Fruit fly (Drosophila melanogaster): Measurements from ENCODE around the gene CG42779.

CG42779 gene

dm6 chr3R:17079859-17080255, 41.5 kb upstream of the CG42779 start, which contains the start of the genes Keap1 and kuk (continued):
- TF ChIP-seq CG11456 (GFP tag; IDR thresholded peaks at IDR 0.05) (0 out of 3 replicates have a peak, but pooled peaks have one; percentile 66), CG9215 (GFP tag; IDR thresholded peaks at IDR 0.05) (peak; percentile 43), zfh2 (GFP tag; optimal IDR thresholded peaks at IDR 0.05) (peak; percentile 56), CG14860 (GFP tag; IDR thresholded peaks at IDR 0.05; ENCODE audit: partially characterized antibody) (peak; percentile 68), CG10565 (GFP tag; optimal IDR thresholded peaks at IDR 0.05) (no peak), CG12155 (GFP tag; optimal IDR thresholded peaks at IDR 0.05) (peak; percentile 58), CG13123 (GFP tag; optimal IDR thresholded peaks at IDR 0.05) (peak; percentile 66), Poxn (GFP tag; IDR thresholded peaks at IDR 0.05) (no peak), Hr39 (optimal IDR thresholded peaks at IDR 0.05) (no peak), Ets65A (GFP tag) (peak; percentile 96), CG15269 (tag; optimal IDR thresholded peaks at IDR 0.05) (peak; percentile 29), CG6689 (GFP tag; IDR thresholded peaks at IDR 0.05) (no peak), ken (GFP tag; IDR thresholded peaks at IDR 0.05) (peak; percentile 80), gce (GFP tag; IDR thresholded peaks at IDR 0.05) (no peak), CG6791 (GFP tag; IDR thresholded peaks at IDR 0.05; ENCODE audit: partially characterized antibody) (peak; percentile 75), Oli (tag; optimal IDR thresholded peaks at IDR 0.05) (peak; percentile 3), CG12744 (GFP tag; optimal IDR thresholded peaks at IDR 0.05) (peak; percentile 49), CG2875 (GFP tag; optimal IDR thresholded peaks at IDR 0.05) (peak; percentile 12), CG6854 (GFP tag; optimal IDR thresholded peaks at IDR 0.05) (no peak), dm (GFP tag; optimal IDR thresholded peaks at IDR 0.05) (peak; percentile 86), ERR (GFP tag; optimal IDR thresholded peaks at IDR 0.05) (peak; percentile 12), Dbx (GFP tag; IDR thresholded peaks at IDR 0.05) (peak; percentile 73), sd (tag; optimal IDR thresholded peaks at IDR 0.05) (peak; percentile 43), stc (GFP tag; IDR thresholded peaks at IDR 0.05) (no peak), pho (GFP tag; optimal IDR thresholded peaks at IDR 0.05) (peak; percentile 57), CG17612 (GFP tag; IDR thresholded peaks at IDR 0.05) (no peak), CG31224 (GFP tag; IDR thresholded peaks at IDR 0.05) (0 out of 2 replicates have a peak, but pooled peaks have one; percentile 32), H2.0 (GFP tag; IDR thresholded peaks at IDR 0.05) (peak; percentile 60), mam (GFP tag; optimal IDR thresholded peaks at IDR 0.05) (peak; percentile 76), CG4707 (GFP tag; optimal IDR thresholded peaks at IDR 0.05) (no peak), hth (optimal IDR thresholded peaks at IDR 0.05) (no peak), CG12942 (GFP tag; optimal IDR thresholded peaks at IDR 0.05) (peak; percentile 57), maf-S (GFP tag; optimal IDR thresholded peaks at IDR 0.05) (peak; percentile 71), Lim3 (GFP tag; IDR thresholded peaks at IDR 0.05) (no peak), CG18764 (GFP tag; optimal IDR thresholded peaks at IDR 0.05) (peak; percentile 44), dmrt99B (tag; optimal IDR thresholded peaks at IDR 0.05) (no peak), cwo (GFP tag; optimal IDR thresholded peaks at IDR 0.05) (no peak), CG18011 (GFP tag; optimal IDR thresholded peaks at IDR 0.05) (peak; percentile 34), CG17829 (tag; optimal IDR thresholded peaks at IDR 0.05) (peak; percentile 43), Taf1 (GFP tag; IDR thresholded peaks at IDR 0.05) (no peak), CG6272 (GFP tag; IDR thresholded peaks at IDR 0.05) (peak; percentile 46; the same call in 1 of the 2 replicates), sima (GFP tag; optimal IDR thresholded peaks at IDR 0.05) (no peak), Dad (GFP tag; optimal IDR thresholded peaks at IDR 0.05) (peak; percentile 43), Doc3 (GFP tag; IDR thresholded peaks at IDR 0.05; ENCODE audit: partially characterized antibody) (peak; percentile 79), eve (GFP tag; optimal IDR thresholded peaks at IDR 0.05) (no peak), CG4360 (GFP tag; IDR thresholded peaks at IDR 0.05) (no peak), sr (GFP tag; IDR thresholded peaks at IDR 0.05) (no peak), CG11398 (GFP tag; optimal IDR thresholded peaks at IDR 0.05) (no peak), CG1024 (GFP tag; IDR thresholded peaks at IDR 0.05) (0 out of 2 replicates have a peak, but pooled peaks have one; percentile 26), HLH4C (GFP tag; IDR thresholded peaks at IDR 0.05; ENCODE audit: partially characterized antibody) (peak; percentile 64), her (GFP tag; optimal IDR thresholded peaks at IDR 0.05) (peak; percentile 29), lmd (GFP tag; IDR thresholded peaks at IDR 0.05) (peak; percentile 46; the same call in 1 of the 2 replicates), fru (optimal IDR thresholded peaks at IDR 0.05) (no peak)

Data from whole organism, embryonic.